Fruit fly (Drosophila melanogaster): ENCODE measurements around the gene CG12506.

CG12506 gene

dm6 chr2L:780851-781250 lies 7.5 kb downstream of the CG12506 start (continued):
- TF ChIP-seq CG2120 (GFP tag; optimal IDR thresholded peaks at IDR 0.05) (peak; percentile 28), CG3726 (GFP tag; IDR thresholded peaks at IDR 0.05) (no peak), CG17829 (tag; optimal IDR thresholded peaks at IDR 0.05) (no peak), CG6175 (GFP tag; IDR thresholded peaks at IDR 0.05) (no peak), ro (GFP tag; IDR thresholded peaks at IDR 0.05) (no peak), pho (GFP tag; optimal IDR thresholded peaks at IDR 0.05) (no peak), CG10543 (GFP tag; optimal IDR thresholded peaks at IDR 0.05) (no peak), CG5953 (GFP tag; IDR thresholded peaks at IDR 0.05) (no peak), gt (GFP tag; IDR thresholded peaks at IDR 0.05) (no peak), CG10321 (GFP tag; IDR thresholded peaks at IDR 0.05) (no peak), lab (GFP tag; optimal IDR thresholded peaks at IDR 0.05) (peak; percentile 34), CG18599 (GFP tag; optimal IDR thresholded peaks at IDR 0.05) (peak; percentile 60), CHES-1-like (GFP tag; optimal IDR thresholded peaks at IDR 0.05) (no peak), en (GFP tag; optimal IDR thresholded peaks at IDR 0.05) (no peak), CrebB (tag; optimal IDR thresholded peaks at IDR 0.05) (no peak), cad (GFP tag; optimal IDR thresholded peaks at IDR 0.05) (no peak), CG7987 (GFP tag; optimal IDR thresholded peaks at IDR 0.05) (no peak), Mes4 (GFP tag; optimal IDR thresholded peaks at IDR 0.05) (no peak), CG2678 (tag; optimal IDR thresholded peaks at IDR 0.05) (peak; percentile 24), fru (optimal IDR thresholded peaks at IDR 0.05) (no peak), Rfx (GFP tag; IDR thresholded peaks at IDR 0.05) (0 out of 2 replicates have a peak, but pooled peaks have one; percentile 22), ase (GFP tag; IDR thresholded peaks at IDR 0.05) (no peak), CG15269 (tag; optimal IDR thresholded peaks at IDR 0.05) (no peak), CG4424 (GFP tag; optimal IDR thresholded peaks at IDR 0.05) (no peak), Meics (GFP tag; optimal IDR thresholded peaks at IDR 0.05) (no peak), unc-4 (GFP tag; IDR thresholded peaks at IDR 0.05; ENCODE audit: partially characterized antibody) (no peak), CG11504 (tag; optimal IDR thresholded peaks at IDR 0.05) (no peak), hkb (optimal IDR thresholded peaks at IDR 0.05) (no peak), hkb (GFP tag; IDR thresholded peaks at IDR 0.05) (no peak), yki (optimal IDR thresholded peaks at IDR 0.05) (no peak), CG17612 (GFP tag; IDR thresholded peaks at IDR 0.05) (no peak), Six4 (GFP tag; optimal IDR thresholded peaks at IDR 0.05) (no peak), fu2 (GFP tag; optimal IDR thresholded peaks at IDR 0.05) (no peak), cwo (GFP tag; optimal IDR thresholded peaks at IDR 0.05) (no peak), Ets65A (GFP tag) (no peak), CG12071 (GFP tag; optimal IDR thresholded peaks at IDR 0.05) (no peak), CG4820 (GFP tag; optimal IDR thresholded peaks at IDR 0.05) (no peak), CG15514 (GFP tag; optimal IDR thresholded peaks at IDR 0.05) (peak; percentile 12), Fer1 (GFP tag; optimal IDR thresholded peaks at IDR 0.05) (no peak), CG8944 (GFP tag; optimal IDR thresholded peaks at IDR 0.05) (no peak), tio (GFP tag; optimal IDR thresholded peaks at IDR 0.05) (no peak), CG34224 (GFP tag; IDR thresholded peaks at IDR 0.05; ENCODE audit: partially characterized antibody) (no peak), Hr3 (GFP tag; optimal IDR thresholded peaks at IDR 0.05) (no peak), CkIIα-i1 (GFP tag; IDR thresholded peaks at IDR 0.05) (no peak), HLHmδ (GFP tag; optimal IDR thresholded peaks at IDR 0.05) (no peak), CG15073 (GFP tag; optimal IDR thresholded peaks at IDR 0.05) (no peak), btn (GFP tag; optimal IDR thresholded peaks at IDR 0.05) (no peak), eyg (GFP tag; optimal IDR thresholded peaks at IDR 0.05) (no peak), sim (GFP tag; IDR thresholded peaks at IDR 0.05) (no peak), her (GFP tag; optimal IDR thresholded peaks at IDR 0.05) (no peak), sisA (GFP tag; IDR thresholded peaks at IDR 0.05) (no peak), CG34376 (GFP tag; optimal IDR thresholded peaks at IDR 0.05) (no peak)
